In the genomic region with DNA sequence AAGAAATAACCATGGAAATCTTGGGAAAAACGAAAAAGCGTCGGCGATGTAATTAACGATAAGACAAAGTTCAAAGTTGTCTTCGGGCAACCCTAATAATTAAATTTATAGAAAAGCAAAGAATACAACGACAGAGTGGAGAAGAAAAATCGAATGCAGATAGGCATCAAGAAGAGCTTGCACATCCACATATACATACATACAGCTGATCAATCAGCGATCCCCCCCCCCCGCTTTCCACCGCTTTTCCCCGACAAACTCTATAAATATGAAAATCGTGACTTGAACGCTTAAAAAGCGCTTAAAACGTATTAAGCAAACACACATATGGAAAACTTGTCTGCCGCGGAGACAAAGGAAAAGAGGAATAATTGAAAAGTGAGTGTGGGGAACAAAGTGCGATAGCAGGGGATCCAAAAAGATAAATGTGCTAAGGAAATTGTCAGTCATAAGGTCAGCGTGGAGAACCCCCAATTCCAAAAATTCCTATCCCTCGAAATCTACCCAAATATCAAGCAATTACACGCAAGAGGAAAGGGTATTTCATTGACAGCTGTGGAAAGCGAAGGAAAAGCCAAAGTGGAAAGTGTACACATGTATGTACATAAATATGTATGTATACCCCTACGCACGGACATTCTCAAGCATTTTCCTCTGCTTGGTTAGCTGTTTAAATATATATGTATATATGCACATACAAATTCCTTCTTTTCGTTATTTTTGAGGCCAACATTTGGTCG, we compare ENCODE assay signal across 1 fruit fly cellular context.
TF ChIP-seq lines count a peak whose summit lies in the region.

No protein-coding gene starts in this region.

TF ChIP-seq in whole organism, embryonic, 481 proteins besides CTCF, POLR2A, EP300 and RAD21 (continued from another document):
- TF ChIP-seq CG7928 (GFP tag; optimal IDR thresholded peaks at IDR 0.05; lab: Kevin White, UChicago) = no peak
- TF ChIP-seq nerfin-1 (tag; optimal IDR thresholded peaks at IDR 0.05; lab: Kevin White, UChicago) = no peak
- TF ChIP-seq salm (tag; optimal IDR thresholded peaks at IDR 0.05; lab: Kevin White, UChicago) = no peak
- peak in 1 of 2 experiments; percentile 71 for TF ChIP-seq tll (GFP tag; optimal IDR thresholded peaks at IDR 0.05; lab: Kevin White, UChicago)
- TF ChIP-seq dmrt11E (tag; optimal IDR thresholded peaks at IDR 0.05; lab: Kevin White, UChicago) = no peak
- peak; percentile 14 for TF ChIP-seq CG1603 (tag; optimal IDR thresholded peaks at IDR 0.05; lab: Kevin White, UChicago)
- peak; percentile 91 for TF ChIP-seq grn (GFP tag; optimal IDR thresholded peaks at IDR 0.05; lab: Kevin White, UChicago)
- TF ChIP-seq odd (GFP tag; optimal IDR thresholded peaks at IDR 0.05; lab: Kevin White, UChicago) = no peak
- no peak for TF ChIP-seq CG31441 (GFP tag; IDR thresholded peaks at IDR 0.05; lab: Robert Waterston, UW)
- peak; percentile 43 for TF ChIP-seq cg (GFP tag; optimal IDR thresholded peaks at IDR 0.05; lab: Kevin White, UChicago)
- TF ChIP-seq vvl (GFP tag; IDR thresholded peaks at IDR 0.05; lab: Robert Waterston, UW) = peak; percentile 46; the same call in 1 of the 2 replicates
- peak; percentile 67 for TF ChIP-seq Kr (GFP tag; optimal IDR thresholded peaks at IDR 0.05; lab: Kevin White, UChicago)
- TF ChIP-seq CG15479 (GFP tag; optimal IDR thresholded peaks at IDR 0.05; lab: Kevin White, UChicago) = peak; percentile 36
- TF ChIP-seq CG9932 (GFP tag; IDR thresholded peaks at IDR 0.05; lab: Robert Waterston, UW) = no peak
- TF ChIP-seq CG18619 (GFP tag; optimal IDR thresholded peaks at IDR 0.05; lab: Kevin White, UChicago) = no peak
- TF ChIP-seq CG11093 (GFP tag; IDR thresholded peaks at IDR 0.05; lab: Robert Waterston, UW) = no peak
- TF ChIP-seq fd64A (GFP tag; optimal IDR thresholded peaks at IDR 0.05; lab: Kevin White, UChicago) = peak; percentile 27
- TF ChIP-seq CG12155 (GFP tag; optimal IDR thresholded peaks at IDR 0.05; lab: Kevin White, UChicago) = no peak
- TF ChIP-seq sd (tag; optimal IDR thresholded peaks at IDR 0.05; lab: Kevin White, UChicago) = peak; percentile 58
- no peak for TF ChIP-seq CG4854 (GFP tag; optimal IDR thresholded peaks at IDR 0.05; lab: Kevin White, UChicago)
- no peak for TF ChIP-seq Nf-YC (tag; optimal IDR thresholded peaks at IDR 0.05; lab: Kevin White, UChicago)
- peak; percentile 68 for TF ChIP-seq twi (tag; optimal IDR thresholded peaks at IDR 0.05; lab: Kevin White, UChicago)
- no peak for TF ChIP-seq repo (GFP tag; optimal IDR thresholded peaks at IDR 0.05; lab: Kevin White, UChicago)
- TF ChIP-seq ATbp (GFP tag; optimal IDR thresholded peaks at IDR 0.05; lab: Kevin White, UChicago) = no peak
- no peak for TF ChIP-seq CG1832 (GFP tag; optimal IDR thresholded peaks at IDR 0.05; lab: Kevin White, UChicago)
- peak; percentile 6 for TF ChIP-seq CG10431 (GFP tag; optimal IDR thresholded peaks at IDR 0.05; lab: Kevin White, UChicago)
- TF ChIP-seq Blimp-1 (GFP tag; optimal IDR thresholded peaks at IDR 0.05; lab: Kevin White, UChicago) = peak; percentile 8
- no peak for TF ChIP-seq CG12104 (GFP tag; optimal IDR thresholded peaks at IDR 0.05; lab: Kevin White, UChicago)
- peak; percentile 59 for TF ChIP-seq ac (GFP tag; optimal IDR thresholded peaks at IDR 0.05; lab: Kevin White, UChicago)
- peak; percentile 3 for TF ChIP-seq CG2712 (tag; optimal IDR thresholded peaks at IDR 0.05; lab: Kevin White, UChicago)
- TF ChIP-seq Dfd (GFP tag; optimal IDR thresholded peaks at IDR 0.05; lab: Kevin White, UChicago) = no peak
- no peak for TF ChIP-seq CG15269 (tag; optimal IDR thresholded peaks at IDR 0.05; lab: Kevin White, UChicago)
- peak; percentile 91 for TF ChIP-seq CG7745 (tag; optimal IDR thresholded peaks at IDR 0.05; lab: Kevin White, UChicago)
- no peak for TF ChIP-seq Rfx (GFP tag; IDR thresholded peaks at IDR 0.05; lab: Robert Waterston, UW)
- TF ChIP-seq Abd-B (GFP tag; optimal IDR thresholded peaks at IDR 0.05; lab: Kevin White, UChicago) = no peak
- no peak for TF ChIP-seq Sox102F (GFP tag; optimal IDR thresholded peaks at IDR 0.05; lab: Kevin White, UChicago)
- TF ChIP-seq ro (GFP tag; IDR thresholded peaks at IDR 0.05; lab: Robert Waterston, UW) = no peak
- no peak for TF ChIP-seq Usf (GFP tag; optimal IDR thresholded peaks at IDR 0.05; lab: Kevin White, UChicago)
- TF ChIP-seq CG8089 (GFP tag; optimal IDR thresholded peaks at IDR 0.05; lab: Kevin White, UChicago) = no peak
- TF ChIP-seq bab2 (GFP tag; optimal IDR thresholded peaks at IDR 0.05; lab: Kevin White, UChicago) = no peak
- TF ChIP-seq Spps (tag; optimal IDR thresholded peaks at IDR 0.05; lab: Kevin White, UChicago) = no peak
- no peak for TF ChIP-seq sob (GFP tag; IDR thresholded peaks at IDR 0.05; lab: Robert Waterston, UW)
- no peak for TF ChIP-seq trh (GFP tag; optimal IDR thresholded peaks at IDR 0.05; lab: Kevin White, UChicago)
- peak; percentile 27 for TF ChIP-seq MTF-1 (GFP tag; optimal IDR thresholded peaks at IDR 0.05; lab: Kevin White, UChicago; ENCODE audit: borderline replicate concordance)
- TF ChIP-seq CG3281 (GFP tag; optimal IDR thresholded peaks at IDR 0.05; lab: Kevin White, UChicago) = no peak
- TF ChIP-seq CG8359 (GFP tag; optimal IDR thresholded peaks at IDR 0.05; lab: Kevin White, UChicago; ENCODE audit: borderline replicate concordance) = no peak
- TF ChIP-seq btn (GFP tag; optimal IDR thresholded peaks at IDR 0.05; lab: Kevin White, UChicago) = no peak
- peak; percentile 30; the same call in 1 of the 3 replicates for TF ChIP-seq CG2199 (GFP tag; IDR thresholded peaks at IDR 0.05; lab: Robert Waterston, UW)
- TF ChIP-seq kni (GFP tag; optimal IDR thresholded peaks at IDR 0.05; lab: Kevin White, UChicago) = peak; percentile 84
- TF ChIP-seq CG18262 (tag; optimal IDR thresholded peaks at IDR 0.05; lab: Kevin White, UChicago) = peak; percentile 2
- TF ChIP-seq CG17829 (tag; optimal IDR thresholded peaks at IDR 0.05; lab: Kevin White, UChicago) = peak; percentile 12
- no peak for TF ChIP-seq dmrt99B (tag; optimal IDR thresholded peaks at IDR 0.05; lab: Kevin White, UChicago)
- TF ChIP-seq CG17385 (GFP tag; optimal IDR thresholded peaks at IDR 0.05; lab: Kevin White, UChicago) = no peak
- TF ChIP-seq ara (GFP tag; IDR thresholded peaks at IDR 0.05; lab: Robert Waterston, UW) = peak; percentile 35; the same call in 1 of the 2 replicates
- TF ChIP-seq CG15514 (GFP tag; optimal IDR thresholded peaks at IDR 0.05; lab: Kevin White, UChicago) = no peak
- no peak for TF ChIP-seq unpg (GFP tag; optimal IDR thresholded peaks at IDR 0.05; lab: Kevin White, UChicago)
- no peak for TF ChIP-seq Ets65A (GFP tag; lab: Kevin White, UChicago)
- no peak for TF ChIP-seq gce (GFP tag; IDR thresholded peaks at IDR 0.05; lab: Robert Waterston, UW)
- TF ChIP-seq ci (GFP tag; IDR thresholded peaks at IDR 0.05; lab: Robert Waterston, UW) = 0 out of 3 replicates have a peak, but pooled peaks have one; percentile 37
- TF ChIP-seq CG3065 (GFP tag; optimal IDR thresholded peaks at IDR 0.05; lab: Kevin White, UChicago) = no peak
- no peak for TF ChIP-seq crc (GFP tag; optimal IDR thresholded peaks at IDR 0.05; lab: Kevin White, UChicago)
- no peak for TF ChIP-seq gfzf (GFP tag; optimal IDR thresholded peaks at IDR 0.05; lab: Kevin White, UChicago)
- TF ChIP-seq E2f2 (GFP tag; IDR thresholded peaks at IDR 0.05; lab: Robert Waterston, UW) = no peak
- TF ChIP-seq HmgZ (tag; optimal IDR thresholded peaks at IDR 0.05; lab: Kevin White, UChicago) = no peak
- TF ChIP-seq bowl (GFP tag; IDR thresholded peaks at IDR 0.05; lab: Robert Waterston, UW) = no peak
- TF ChIP-seq CG30403 (GFP tag; optimal IDR thresholded peaks at IDR 0.05; lab: Kevin White, UChicago) = no peak
- TF ChIP-seq caup (GFP tag; optimal IDR thresholded peaks at IDR 0.05; lab: Kevin White, UChicago; ENCODE audit: severe bottlenecking) = no peak
- TF ChIP-seq pzg (GFP tag; optimal IDR thresholded peaks at IDR 0.05; lab: Kevin White, UChicago) = no peak
- no peak for TF ChIP-seq CG18764 (GFP tag; optimal IDR thresholded peaks at IDR 0.05; lab: Kevin White, UChicago)
- 0 out of 3 replicates have a peak, but pooled peaks have one; percentile 4 for TF ChIP-seq otp (GFP tag; IDR thresholded peaks at IDR 0.05; lab: Robert Waterston, UW)
- TF ChIP-seq CG4328 (GFP tag; optimal IDR thresholded peaks at IDR 0.05; lab: Kevin White, UChicago) = no peak
- TF ChIP-seq jigr1 (GFP tag; IDR thresholded peaks at IDR 0.05; lab: Robert Waterston, UW) = no peak
- TF ChIP-seq pum (GFP tag; optimal IDR thresholded peaks at IDR 0.05; lab: Kevin White, UChicago) = no peak
- no peak for TF ChIP-seq gem (tag; optimal IDR thresholded peaks at IDR 0.05; lab: Kevin White, UChicago)
- TF ChIP-seq sens-2 (GFP tag; IDR thresholded peaks at IDR 0.05; lab: Robert Waterston, UW) = no peak
- TF ChIP-seq Deaf1 (tag; optimal IDR thresholded peaks at IDR 0.05; lab: Kevin White, UChicago) = no peak
- peak; percentile 53 for TF ChIP-seq CG15696 (tag; optimal IDR thresholded peaks at IDR 0.05; lab: Kevin White, UChicago)
- no peak for TF ChIP-seq CG13894 (tag; optimal IDR thresholded peaks at IDR 0.05; lab: Kevin White, UChicago)
- no peak for TF ChIP-seq CG17186 (GFP tag; optimal IDR thresholded peaks at IDR 0.05; lab: Kevin White, UChicago)
- peak; percentile 11 for TF ChIP-seq CG8388 (GFP tag; optimal IDR thresholded peaks at IDR 0.05; lab: Kevin White, UChicago)
- TF ChIP-seq Dll (GFP tag; IDR thresholded peaks at IDR 0.05; lab: Robert Waterston, UW; ENCODE audit: partially characterized antibody) = 0 out of 4 replicates have a peak, but pooled peaks have one; percentile 18
- no peak for TF ChIP-seq ham (GFP tag; IDR thresholded peaks at IDR 0.05; lab: Robert Waterston, UW)
- TF ChIP-seq CG15601 (tag; optimal IDR thresholded peaks at IDR 0.05; lab: Kevin White, UChicago) = peak; percentile 9
- TF ChIP-seq chinmo (GFP tag; IDR thresholded peaks at IDR 0.05; lab: Robert Waterston, UW; ENCODE audit: partially characterized antibody) = 0 out of 4 replicates have a peak, but pooled peaks have one; percentile 39
- TF ChIP-seq chm (GFP tag; IDR thresholded peaks at IDR 0.05; lab: Robert Waterston, UW) = 0 out of 2 replicates have a peak, but pooled peaks have one; percentile 17
- TF ChIP-seq CG10321 (GFP tag; IDR thresholded peaks at IDR 0.05; lab: Robert Waterston, UW) = no peak
- peak; percentile 78 for TF ChIP-seq crol (GFP tag; IDR thresholded peaks at IDR 0.05; lab: Robert Waterston, UW)
- no peak for TF ChIP-seq stwl (tag; optimal IDR thresholded peaks at IDR 0.05; lab: Kevin White, UChicago)
- no peak for TF ChIP-seq cad (GFP tag; optimal IDR thresholded peaks at IDR 0.05; lab: Kevin White, UChicago)
- peak; percentile 78 for TF ChIP-seq sens (GFP tag; lab: Kevin White, UChicago)
- TF ChIP-seq nau (GFP tag; optimal IDR thresholded peaks at IDR 0.05; lab: Kevin White, UChicago) = no peak
